Worm (Caenorhabditis elegans) whole organism, young adult: ENCODE measurements around the gene pmp-5.
A peak's percentile ranks its signal among the peaks of the same experiment; 100 is the strongest.

Experiments
- F23B12.7 ChIP-seq: sonication (generic microtip); optimal IDR thresholded peaks from 2 replicates; lab custom pipeline; 2017; ENCODE audit warnings: missing genetic modification characterization, mild to moderate bottlenecking, missing compliant biosample characterization, antibody characterized with exemption, moderate library complexity; ENCODE audit not compliant: insufficient read depth
- F39B2.1 ChIP-seq: fragments of 200-800 bp; sonication (Bioruptor generic); IDR thresholded peaks from 2 replicates; pipeline ENCODE4 v1.3.6; 2022; ENCODE audit warnings: missing genetic modification reagents, missing genetic modification characterization, missing compliant biosample characterization
- F57C9.4 ChIP-seq: sonication (generic microtip); optimal IDR thresholded peaks from 2 replicates; lab custom pipeline; 2017; ENCODE audit warnings: mild to moderate bottlenecking, missing genetic modification characterization, missing compliant biosample characterization
- K11D2.4 ChIP-seq: fragments of 200-800 bp; sonication (Bioruptor generic); IDR thresholded peaks from 2 replicates; pipeline ENCODE4 v1.3.6; 2022; ENCODE audit warnings: missing genetic modification reagents, missing genetic modification characterization, missing compliant biosample characterization
- Y56A3A.18 ChIP-seq: fragments of 200-800 bp; sonication (Bioruptor generic); IDR thresholded peaks from 2 replicates; pipeline ENCODE4 v1.3.6; 2022; ENCODE audit warnings: missing genetic modification reagents, missing genetic modification characterization, missing compliant biosample characterization
- Y95B8A.8 ChIP-seq: fragments of 200-800 bp; sonication (Bioruptor generic); IDR thresholded peaks from 2 replicates; pipeline ENCODE4 v1.3.6; 2022; ENCODE audit warnings: missing genetic modification reagents, missing genetic modification characterization, missing compliant biosample characterization
- ZK185.1 ChIP-seq: sonication (generic microtip); optimal IDR thresholded peaks from 2 replicates; lab custom pipeline; 2016; ENCODE audit warnings: mild to moderate bottlenecking, missing genetic modification characterization, missing compliant biosample characterization; ENCODE audit not compliant: poor library complexity, severe bottlenecking
- ama-1 ChIP-seq, 3 experiments: fragments of 150-350 bp in 1 of 3; sonication (generic microtip) in 2 of 3; optimal IDR thresholded peaks; 2 replicates each; lab custom pipeline; 2014 to 2018; ENCODE audit warnings: missing biosample characterization in 2 of 3, missing genetic modification characterization in 2 of 3, missing genetic modification reagents in 2 of 3
- athp-1 ChIP-seq: sonication (generic microtip); optimal IDR thresholded peaks from 2 replicates; lab custom pipeline; 2017; ENCODE audit warnings: mild to moderate bottlenecking, missing genetic modification characterization, missing compliant biosample characterization
- attf-5 ChIP-seq: fragments of 200-800 bp; sonication (Bioruptor generic); optimal IDR thresholded peaks from 2 replicates; lab custom pipeline; 2018; ENCODE audit warnings: mild to moderate bottlenecking, missing genetic modification characterization, missing compliant biosample characterization
- cebp-1 ChIP-seq, 2 experiments: fragments of 200-800 bp in 1 of 2; sonication (Bioruptor generic) in 1 of 2; sonication (generic microtip) in 1 of 2; IDR thresholded peaks in 1 of 2; optimal IDR thresholded peaks in 1 of 2; 2 replicates each; pipeline versions ENCODE4 v1.3.6 to Lab custom; 2017 to 2022; ENCODE audit warnings: missing compliant biosample characterization in 2 of 2, missing genetic modification characterization in 2 of 2, mild to moderate bottlenecking in 1 of 2, missing genetic modification reagents in 1 of 2, moderate library complexity in 1 of 2
- ceh-100 ChIP-seq: fragments of 200-800 bp; sonication (Bioruptor generic); IDR thresholded peaks from 2 replicates; pipeline ENCODE4 v1.3.6; 2022; ENCODE audit warnings: missing genetic modification reagents, missing genetic modification characterization, missing compliant biosample characterization
- ceh-58 ChIP-seq: fragments of 200-800 bp; sonication (Bioruptor generic); IDR thresholded peaks from 2 replicates; pipeline ENCODE4 v1.3.6; 2022; ENCODE audit warnings: missing genetic modification characterization, missing compliant biosample characterization
- ceh-79 ChIP-seq: sonication (generic microtip); optimal IDR thresholded peaks from 2 replicates; lab custom pipeline; 2017; ENCODE audit warnings: mild to moderate bottlenecking, missing genetic modification characterization, missing compliant biosample characterization
- ceh-91 ChIP-seq: fragments of 200-800 bp; sonication (Bioruptor generic); IDR thresholded peaks from 2 replicates; pipeline ENCODE4 v1.3.6; 2022; ENCODE audit warnings: missing genetic modification reagents, missing genetic modification characterization, missing compliant biosample characterization
- dox-1 ChIP-seq: fragments of 200-800 bp; sonication (Bioruptor generic); IDR thresholded peaks from 2 replicates; pipeline ENCODE4 v1.3.6; 2022; ENCODE audit warnings: missing genetic modification reagents, missing genetic modification characterization, missing compliant biosample characterization
- hmg-1.2 ChIP-seq: fragments of 200-800 bp; sonication (Bioruptor generic); IDR thresholded peaks from 2 replicates; pipeline ENCODE4 v1.3.6; 2022; ENCODE audit warnings: missing genetic modification reagents, missing genetic modification characterization, missing compliant biosample characterization
- lag-1 ChIP-seq: fragments of 200-800 bp; sonication (Bioruptor generic); IDR thresholded peaks from 2 replicates; pipeline ENCODE4 v1.3.6; 2022; ENCODE audit warnings: missing genetic modification reagents, missing genetic modification characterization, missing compliant biosample characterization
- lin-40 ChIP-seq: sonication (generic microtip); optimal IDR thresholded peaks from 2 replicates; lab custom pipeline; 2016; ENCODE audit warnings: missing genetic modification characterization, mild to moderate bottlenecking, missing compliant biosample characterization, missing genotype, missing genetic modification reagents
- lin-54 ChIP-seq: fragments of 200-800 bp; sonication (Bioruptor generic); optimal IDR thresholded peaks from 2 replicates; lab custom pipeline; 2018; ENCODE audit warnings: mild to moderate bottlenecking, missing genetic modification characterization, missing compliant biosample characterization
- lir-1 ChIP-seq: fragments of 200-800 bp; sonication (Bioruptor generic); conservative IDR thresholded peaks from 2 replicates; pipeline ENCODE4 v1.3.6; 2022; ENCODE audit warnings: missing genetic modification reagents, missing genetic modification characterization, missing compliant biosample characterization
- madf-10 ChIP-seq: sonication (generic microtip); optimal IDR thresholded peaks from 2 replicates; lab custom pipeline; 2016; ENCODE audit warnings: mild to moderate bottlenecking, missing genetic modification characterization, missing compliant biosample characterization
- madf-8 ChIP-seq: fragments of 200-800 bp; sonication (Bioruptor generic); conservative IDR thresholded peaks from 2 replicates; pipeline ENCODE4 v1.3.6; 2022; ENCODE audit warnings: missing genetic modification reagents, missing genetic modification characterization, missing compliant biosample characterization
- nfyb-1 ChIP-seq: fragments of 200-800 bp; sonication (Bioruptor generic); IDR thresholded peaks from 2 replicates; pipeline ENCODE4 v1.3.6; 2022; ENCODE audit warnings: missing genetic modification reagents, missing genetic modification characterization, missing compliant biosample characterization
- nhr-80 ChIP-seq: sonication (generic microtip); optimal IDR thresholded peaks from 2 replicates; lab custom pipeline; 2016; ENCODE audit warnings: missing genetic modification characterization, missing compliant biosample characterization
- pbrm-1 ChIP-seq: fragments of 200-800 bp; sonication (Bioruptor generic); IDR thresholded peaks from 2 replicates; pipeline ENCODE4 v1.3.6; 2022; ENCODE audit warnings: missing genetic modification reagents, missing genetic modification characterization, missing compliant biosample characterization
- rcor-1 ChIP-seq: fragments of 200-800 bp; sonication (Bioruptor generic); IDR thresholded peaks from 2 replicates; pipeline ENCODE4 v1.3.6; 2022; ENCODE audit warnings: missing genetic modification reagents, missing genetic modification characterization, missing compliant biosample characterization
- snpc-1.1 ChIP-seq: sonication (generic microtip); optimal IDR thresholded peaks from 2 replicates; lab custom pipeline; 2017; ENCODE audit warnings: missing genetic modification characterization, mild to moderate bottlenecking, missing compliant biosample characterization, antibody characterized with exemption, moderate library complexity, missing genotype, missing genetic modification reagents; ENCODE audit not compliant: insufficient read depth
- snpc-1.3 ChIP-seq: sonication (generic microtip); optimal IDR thresholded peaks from 2 replicates; lab custom pipeline; 2017; ENCODE audit warnings: missing genetic modification characterization, mild to moderate bottlenecking, missing compliant biosample characterization, antibody characterized with exemption, moderate library complexity, missing genotype, missing genetic modification reagents; ENCODE audit not compliant: insufficient read depth
- snpc-3.4 ChIP-seq: sonication (generic microtip); optimal IDR thresholded peaks from 2 replicates; lab custom pipeline; 2017; ENCODE audit warnings: missing genetic modification characterization, mild to moderate bottlenecking, missing compliant biosample characterization, antibody characterized with exemption, moderate library complexity, missing genotype, missing genetic modification reagents
- snpc-4 ChIP-seq, 5 experiments: fragments of 150-350 bp in 1 of 5; sonication (generic microtip) in 4 of 5; optimal IDR thresholded peaks; 2 replicates each; lab custom pipeline; 2014 to 2018; ENCODE audit warnings: missing genetic modification characterization in 5 of 5, missing biosample characterization in 3 of 5, antibody characterized with exemption in 2 of 5, mild to moderate bottlenecking in 2 of 5, missing compliant biosample characterization in 2 of 5, missing genotype in 2 of 5, moderate library complexity in 2 of 5, missing genetic modification reagents in 1 of 5
- tbx-9 ChIP-seq: sonication (generic microtip); optimal IDR thresholded peaks from 2 replicates; lab custom pipeline; 2016; ENCODE audit warnings: borderline replicate concordance, missing genetic modification characterization, inconsistent platforms, missing compliant biosample characterization
- xnd-1 ChIP-seq: sonication (generic microtip); optimal IDR thresholded peaks from 2 replicates; lab custom pipeline; 2016; ENCODE audit warnings: missing genotype, missing genetic modification reagents, missing genetic modification characterization, missing compliant biosample characterization
- ztf-26 ChIP-seq: sonication (generic microtip); optimal IDR thresholded peaks from 2 replicates; lab custom pipeline; 2017; ENCODE audit warnings: missing genetic modification characterization, missing compliant biosample characterization

The pmp-5 gene

ce11 chrV:6657532-6658259, 7.9 kb downstream of the pmp-5 start:
- TF ChIP-seq ceh-58 (no peak), hmg-1.2 (GFP tag; lab: Robert Waterston, UW) (peak; percentile 49), ceh-79 (tag; lab: Kevin White, UChicago) (no peak), tbx-9 (tag; lab: Kevin White, UChicago) (no peak), ceh-91 (GFP tag; lab: Robert Waterston, UW) (no peak), lir-1 (GFP tag; lab: Robert Waterston, UW) (no peak), snpc-1.1 (tag; lab: Kevin White, UChicago) (peak; percentile 87), attf-5 (GFP tag; lab: Kevin White, UChicago) (peak; percentile 42), rcor-1 (GFP tag; lab: Robert Waterston, UW) (no peak), nfyb-1 (GFP tag; lab: Robert Waterston, UW) (no peak), nhr-80 (tag; lab: Kevin White, UChicago) (peak; percentile 12), madf-10 (tag; lab: Kevin White, UChicago) (no peak), Y56A3A.18 (GFP tag; lab: Robert Waterston, UW) (no peak), snpc-4 (GFP tag; optimal IDR thresholded peaks at IDR 0.05; lab: Kevin White, UChicago) (peak; percentile 87), snpc-4 (tag; optimal IDR thresholded peaks at IDR 0.05; lab: Kevin White, UChicago) (peak in 3 of 4 experiments; percentile 85 to 97 (median 94)), pbrm-1 (GFP tag; lab: Robert Waterston, UW) (0 out of 2 replicates have a peak, but pooled peaks have one; percentile 7), xnd-1 (tag; lab: Kevin White, UChicago) (peak; percentile 22), cebp-1 (GFP tag; IDR thresholded peaks at IDR 0.05; lab: Robert Waterston, UW) (peak; percentile 78), cebp-1 (tag; optimal IDR thresholded peaks at IDR 0.05; lab: Kevin White, UChicago) (peak; percentile 81), ceh-100 (GFP tag; lab: Robert Waterston, UW) (no peak), snpc-3.4 (tag; lab: Kevin White, UChicago) (peak; percentile 56)

ce11 chrV:6656451-6657115, 9.0 kb downstream of the pmp-5 start, which contains the start of gene snb-1:
snb-1 (minus strand) TSS chrV:6656501.
- peak; percentile 62 for TF ChIP-seq ZK185.1 (tag; lab: Kevin White, UChicago)
- TF ChIP-seq lag-1 (GFP tag; lab: Robert Waterston, UW): no peak
- peak; percentile 27; the same call in 1 of the 2 replicates for TF ChIP-seq dox-1 (GFP tag; lab: Robert Waterston, UW)
- TF ChIP-seq ceh-91 (GFP tag; lab: Robert Waterston, UW): no peak
- TF ChIP-seq pbrm-1 (GFP tag; lab: Robert Waterston, UW): 0 out of 2 replicates have a peak, but pooled peaks have one; percentile 22
- TF ChIP-seq lin-54 (GFP tag; lab: Kevin White, UChicago): peak; percentile 11
- TF ChIP-seq ceh-79 (tag; lab: Kevin White, UChicago): no peak
- TF ChIP-seq F39B2.1 (GFP tag; lab: Robert Waterston, UW): no peak
- TF ChIP-seq K11D2.4: peak; percentile 23; the same call in 1 of the 2 replicates
- peak; percentile 97 for TF ChIP-seq attf-5 (GFP tag; lab: Kevin White, UChicago)
- no peak for TF ChIP-seq ama-1 (optimal IDR thresholded peaks at IDR 0.05; lab: Kevin White, UChicago)
- TF ChIP-seq ama-1 (GFP tag; optimal IDR thresholded peaks at IDR 0.05; lab: Kevin White, UChicago): no peak
- peak; percentile 20 for TF ChIP-seq F23B12.7 (tag; lab: Kevin White, UChicago)
- peak; percentile 43; the same call in 1 of the 2 replicates for TF ChIP-seq nfyb-1 (GFP tag; lab: Robert Waterston, UW)
- peak; percentile 73 for TF ChIP-seq lin-40
- no peak for TF ChIP-seq snpc-4 (GFP tag; optimal IDR thresholded peaks at IDR 0.05; lab: Kevin White, UChicago)
- TF ChIP-seq snpc-4 (tag; optimal IDR thresholded peaks at IDR 0.05; lab: Kevin White, UChicago): peak in 3 of 4 experiments; percentile 29 to 78 (median 38)
- no peak for TF ChIP-seq xnd-1 (tag; lab: Kevin White, UChicago)
- TF ChIP-seq F57C9.4 (tag; lab: Kevin White, UChicago): no peak
- TF ChIP-seq cebp-1 (GFP tag; IDR thresholded peaks at IDR 0.05; lab: Robert Waterston, UW): peak; percentile 99
- peak; percentile 100 for TF ChIP-seq cebp-1 (tag; optimal IDR thresholded peaks at IDR 0.05; lab: Kevin White, UChicago)
- TF ChIP-seq athp-1 (tag; lab: Kevin White, UChicago): peak; percentile 66
- peak; percentile 16 for TF ChIP-seq ztf-26 (tag; lab: Kevin White, UChicago)
- TF ChIP-seq nhr-80 (tag; lab: Kevin White, UChicago): peak; percentile 2
- TF ChIP-seq Y95B8A.8 (GFP tag; lab: Robert Waterston, UW): no peak
- TF ChIP-seq snpc-1.3 (tag; lab: Kevin White, UChicago): no peak
- TF ChIP-seq madf-8 (GFP tag; lab: Robert Waterston, UW): no peak
- TF ChIP-seq, all 124 proteins: peak for 14
